Worm (Caenorhabditis elegans) whole organism, young adult: ENCODE results near the gene tsp-20.
A peak's percentile ranks its signal among the peaks of the same experiment; 100 is the strongest.

Source experiments
- B0261.1 ChIP-seq: sonication (generic microtip); optimal IDR thresholded peaks from 2 replicates; lab custom pipeline; 2016; ENCODE audit warnings: mild to moderate bottlenecking, missing genetic modification characterization, moderate library complexity, missing compliant biosample characterization
- B0336.3 ChIP-seq: fragments of 200-800 bp; sonication (Bioruptor generic); IDR thresholded peaks from 2 replicates; pipeline ENCODE4 v1.3.6; 2022; ENCODE audit warnings: missing genetic modification characterization, missing compliant biosample characterization
- F22D6.2 ChIP-seq: sonication (generic microtip); optimal IDR thresholded peaks from 2 replicates; lab custom pipeline; 2016; ENCODE audit warnings: mild to moderate bottlenecking, missing genetic modification characterization, missing compliant biosample characterization
- F23B12.7 ChIP-seq: sonication (generic microtip); optimal IDR thresholded peaks from 2 replicates; lab custom pipeline; 2017; ENCODE audit warnings: missing genetic modification characterization, mild to moderate bottlenecking, missing compliant biosample characterization, antibody characterized with exemption, moderate library complexity; ENCODE audit not compliant: insufficient read depth
- F33H1.4 ChIP-seq: fragments of 200-800 bp; sonication (Bioruptor generic); IDR thresholded peaks from 2 replicates; pipeline ENCODE4 v1.3.6; 2022; ENCODE audit warnings: missing genetic modification reagents, missing genetic modification characterization, missing compliant biosample characterization
- F57A8.1 ChIP-seq: fragments of 200-800 bp; sonication (Bioruptor generic); optimal IDR thresholded peaks from 2 replicates; lab custom pipeline; 2018; ENCODE audit warnings: mild to moderate bottlenecking, missing genetic modification characterization, moderate library complexity, missing compliant biosample characterization
- K11D2.4 ChIP-seq: fragments of 200-800 bp; sonication (Bioruptor generic); IDR thresholded peaks from 2 replicates; pipeline ENCODE4 v1.3.6; 2022; ENCODE audit warnings: missing genetic modification reagents, missing genetic modification characterization, missing compliant biosample characterization
- K12H6.12 ChIP-seq: fragments of 200-800 bp; sonication (Bioruptor generic); optimal IDR thresholded peaks from 2 replicates; lab custom pipeline; 2018; ENCODE audit warnings: mild to moderate bottlenecking, missing genetic modification characterization, missing compliant biosample characterization
- T26A5.8 ChIP-seq: sonication (generic microtip); optimal IDR thresholded peaks from 2 replicates; lab custom pipeline; 2016; ENCODE audit warnings: missing genetic modification characterization, missing compliant biosample characterization
- Y56A3A.18 ChIP-seq: fragments of 200-800 bp; sonication (Bioruptor generic); IDR thresholded peaks from 2 replicates; pipeline ENCODE4 v1.3.6; 2022; ENCODE audit warnings: missing genetic modification reagents, missing genetic modification characterization, missing compliant biosample characterization
- ZK185.1 ChIP-seq: sonication (generic microtip); optimal IDR thresholded peaks from 2 replicates; lab custom pipeline; 2016; ENCODE audit warnings: mild to moderate bottlenecking, missing genetic modification characterization, missing compliant biosample characterization; ENCODE audit not compliant: poor library complexity, severe bottlenecking
- ama-1 ChIP-seq, 3 experiments: fragments of 150-350 bp in 1 of 3; sonication (generic microtip) in 2 of 3; optimal IDR thresholded peaks; 2 replicates each; lab custom pipeline; 2014 to 2018; ENCODE audit warnings: missing biosample characterization in 2 of 3, missing genetic modification characterization in 2 of 3, missing genetic modification reagents in 2 of 3
- attf-5 ChIP-seq: fragments of 200-800 bp; sonication (Bioruptor generic); optimal IDR thresholded peaks from 2 replicates; lab custom pipeline; 2018; ENCODE audit warnings: mild to moderate bottlenecking, missing genetic modification characterization, missing compliant biosample characterization
- ccch-3 ChIP-seq: fragments of 200-800 bp; sonication (Bioruptor generic); optimal IDR thresholded peaks from 2 replicates; lab custom pipeline; 2018; ENCODE audit warnings: mild to moderate bottlenecking, missing genetic modification characterization, missing compliant biosample characterization
- cebp-1 ChIP-seq, 2 experiments: fragments of 200-800 bp in 1 of 2; sonication (Bioruptor generic) in 1 of 2; sonication (generic microtip) in 1 of 2; IDR thresholded peaks in 1 of 2; optimal IDR thresholded peaks in 1 of 2; 2 replicates each; pipeline versions ENCODE4 v1.3.6 to Lab custom; 2017 to 2022; ENCODE audit warnings: missing compliant biosample characterization in 2 of 2, missing genetic modification characterization in 2 of 2, mild to moderate bottlenecking in 1 of 2, missing genetic modification reagents in 1 of 2, moderate library complexity in 1 of 2
- ceh-100 ChIP-seq: fragments of 200-800 bp; sonication (Bioruptor generic); IDR thresholded peaks from 2 replicates; pipeline ENCODE4 v1.3.6; 2022; ENCODE audit warnings: missing genetic modification reagents, missing genetic modification characterization, missing compliant biosample characterization
- ceh-27 ChIP-seq: fragments of 200-800 bp; sonication (Bioruptor generic); optimal IDR thresholded peaks from 2 replicates; lab custom pipeline; 2018; ENCODE audit warnings: mild to moderate bottlenecking, missing genetic modification characterization, moderate library complexity, missing compliant biosample characterization
- chd-7 ChIP-seq: sonication (generic microtip); optimal IDR thresholded peaks from 2 replicates; lab custom pipeline; 2016; ENCODE audit warnings: mild to moderate bottlenecking, missing genetic modification characterization, moderate library complexity, missing compliant biosample characterization
- egrh-3 ChIP-seq: fragments of 200-800 bp; sonication (Bioruptor generic); IDR thresholded peaks from 2 replicates; pipeline ENCODE4 v1.3.6; 2022; ENCODE audit warnings: missing genetic modification reagents, missing genetic modification characterization, missing compliant biosample characterization
- ets-4 ChIP-seq: fragments of 200-800 bp; sonication (Bioruptor generic); optimal IDR thresholded peaks from 2 replicates; lab custom pipeline; 2018; ENCODE audit warnings: mild to moderate bottlenecking, missing genetic modification characterization, missing compliant biosample characterization
- gei-17 ChIP-seq: fragments of 200-800 bp; sonication (Bioruptor generic); optimal IDR thresholded peaks from 2 replicates; lab custom pipeline; 2018; ENCODE audit warnings: mild to moderate bottlenecking, missing genetic modification characterization, missing compliant biosample characterization
- him-1 ChIP-seq: sonication (generic microtip); optimal IDR thresholded peaks from 2 replicates; lab custom pipeline; 2016; ENCODE audit warnings: missing genotype, missing genetic modification reagents, missing genetic modification characterization, missing compliant biosample characterization
- hlh-12 ChIP-seq: sonication (generic microtip); optimal IDR thresholded peaks from 2 replicates; lab custom pipeline; 2016; ENCODE audit warnings: missing genetic modification characterization, missing compliant biosample characterization
- hmg-1.2 ChIP-seq: fragments of 200-800 bp; sonication (Bioruptor generic); IDR thresholded peaks from 2 replicates; pipeline ENCODE4 v1.3.6; 2022; ENCODE audit warnings: missing genetic modification reagents, missing genetic modification characterization, missing compliant biosample characterization
- hsf-1 ChIP-seq: fragments of 200-800 bp; sonication (Bioruptor generic); IDR thresholded peaks from 2 replicates; pipeline ENCODE4 v1.3.6; 2022; ENCODE audit warnings: missing genetic modification reagents, missing genetic modification characterization, missing compliant biosample characterization
- lag-1 ChIP-seq: fragments of 200-800 bp; sonication (Bioruptor generic); IDR thresholded peaks from 2 replicates; pipeline ENCODE4 v1.3.6; 2022; ENCODE audit warnings: missing genetic modification reagents, missing genetic modification characterization, missing compliant biosample characterization
- let-607 ChIP-seq, 2 experiments: fragments of 200-800 bp in 1 of 2; sonication (Bioruptor generic) in 1 of 2; sonication (generic microtip) in 1 of 2; optimal IDR thresholded peaks; 2 replicates each; lab custom pipeline; 2016 to 2018; ENCODE audit warnings: mild to moderate bottlenecking in 2 of 2, missing compliant biosample characterization in 2 of 2, missing genetic modification characterization in 2 of 2, moderate library complexity in 2 of 2, missing genotype in 1 of 2
- lin-35 ChIP-seq, 3 experiments: fragments of 150-350 bp in 2 of 3; sonication (generic microtip) in 1 of 3; optimal IDR thresholded peaks; 2 replicates each; lab custom pipeline; 2014 to 2018; ENCODE audit warnings: missing biosample characterization in 3 of 3, missing genetic modification characterization in 3 of 3, missing genetic modification reagents in 3 of 3
- lin-40 ChIP-seq: sonication (generic microtip); optimal IDR thresholded peaks from 2 replicates; lab custom pipeline; 2016; ENCODE audit warnings: missing genetic modification characterization, mild to moderate bottlenecking, missing compliant biosample characterization, missing genotype, missing genetic modification reagents
- lsl-1 ChIP-seq: fragments of 200-800 bp; sonication (Bioruptor generic); optimal IDR thresholded peaks from 2 replicates; lab custom pipeline; 2018; ENCODE audit warnings: mild to moderate bottlenecking, missing genetic modification characterization, moderate library complexity, missing compliant biosample characterization
- madf-10 ChIP-seq: sonication (generic microtip); optimal IDR thresholded peaks from 2 replicates; lab custom pipeline; 2016; ENCODE audit warnings: mild to moderate bottlenecking, missing genetic modification characterization, missing compliant biosample characterization
- mcd-1 ChIP-seq: fragments of 200-800 bp; sonication (Bioruptor generic); IDR thresholded peaks from 2 replicates; pipeline ENCODE4 v1.3.6; 2022; ENCODE audit warnings: missing genetic modification reagents, missing genetic modification characterization, missing compliant biosample characterization
- nhr-80 ChIP-seq: sonication (generic microtip); optimal IDR thresholded peaks from 2 replicates; lab custom pipeline; 2016; ENCODE audit warnings: missing genetic modification characterization, missing compliant biosample characterization
- nhr-90 ChIP-seq: sonication (generic microtip); optimal IDR thresholded peaks from 2 replicates; lab custom pipeline; 2016; ENCODE audit warnings: missing genotype, mild to moderate bottlenecking, missing genetic modification characterization, missing compliant biosample characterization
- rcor-1 ChIP-seq: fragments of 200-800 bp; sonication (Bioruptor generic); IDR thresholded peaks from 2 replicates; pipeline ENCODE4 v1.3.6; 2022; ENCODE audit warnings: missing genetic modification reagents, missing genetic modification characterization, missing compliant biosample characterization
- snpc-4 ChIP-seq, 5 experiments: fragments of 150-350 bp in 1 of 5; sonication (generic microtip) in 4 of 5; optimal IDR thresholded peaks; 2 replicates each; lab custom pipeline; 2014 to 2018; ENCODE audit warnings: missing genetic modification characterization in 5 of 5, missing biosample characterization in 3 of 5, antibody characterized with exemption in 2 of 5, mild to moderate bottlenecking in 2 of 5, missing compliant biosample characterization in 2 of 5, missing genotype in 2 of 5, moderate library complexity in 2 of 5, missing genetic modification reagents in 1 of 5
- somi-1 ChIP-seq: fragments of 200-800 bp; sonication (Bioruptor generic); optimal IDR thresholded peaks from 2 replicates; lab custom pipeline; 2018; ENCODE audit warnings: mild to moderate bottlenecking, missing genetic modification characterization, missing compliant biosample characterization
- tbp1 ChIP-seq: fragments of 200-800 bp; sonication (Bioruptor generic); optimal IDR thresholded peaks from 2 replicates; lab custom pipeline; 2018; ENCODE audit warnings: mild to moderate bottlenecking, missing genetic modification characterization, missing compliant biosample characterization
- tlf-1 ChIP-seq: fragments of 200-800 bp; sonication (Bioruptor generic); optimal IDR thresholded peaks from 2 replicates; lab custom pipeline; 2018; ENCODE audit warnings: mild to moderate bottlenecking, missing genetic modification characterization, missing compliant biosample characterization
- xnd-1 ChIP-seq: sonication (generic microtip); optimal IDR thresholded peaks from 2 replicates; lab custom pipeline; 2016; ENCODE audit warnings: missing genotype, missing genetic modification reagents, missing genetic modification characterization, missing compliant biosample characterization
- zfh-2 ChIP-seq: fragments of 200-800 bp; sonication (Bioruptor generic); conservative IDR thresholded peaks from 2 replicates; pipeline ENCODE4 v1.3.6; 2022; ENCODE audit warnings: missing genetic modification reagents, missing genetic modification characterization, missing compliant biosample characterization
- ztf-18 ChIP-seq: sonication (generic microtip); optimal IDR thresholded peaks from 2 replicates; lab custom pipeline; 2016; ENCODE audit warnings: missing genotype, mild to moderate bottlenecking, missing genetic modification characterization, missing compliant biosample characterization
- ztf-25 ChIP-seq: fragments of 200-800 bp; sonication (Bioruptor generic); IDR thresholded peaks from 2 replicates; pipeline ENCODE4 v1.3.6; 2022; ENCODE audit warnings: missing genetic modification reagents, missing genetic modification characterization, missing compliant biosample characterization
- ztf-26 ChIP-seq: sonication (generic microtip); optimal IDR thresholded peaks from 2 replicates; lab custom pipeline; 2017; ENCODE audit warnings: missing genetic modification characterization, missing compliant biosample characterization
- ztf-28 ChIP-seq: fragments of 200-800 bp; sonication (Bioruptor generic); IDR thresholded peaks from 2 replicates; pipeline ENCODE4 v1.3.6; 2022; ENCODE audit warnings: missing genetic modification reagents, missing genetic modification characterization, missing compliant biosample characterization
- ztf-6 ChIP-seq: fragments of 200-800 bp; sonication (Bioruptor generic); IDR thresholded peaks from 2 replicates; pipeline ENCODE4 v1.3.6; 2022; ENCODE audit warnings: missing genetic modification reagents, missing genetic modification characterization, missing compliant biosample characterization

tsp-20 gene

DNA sequence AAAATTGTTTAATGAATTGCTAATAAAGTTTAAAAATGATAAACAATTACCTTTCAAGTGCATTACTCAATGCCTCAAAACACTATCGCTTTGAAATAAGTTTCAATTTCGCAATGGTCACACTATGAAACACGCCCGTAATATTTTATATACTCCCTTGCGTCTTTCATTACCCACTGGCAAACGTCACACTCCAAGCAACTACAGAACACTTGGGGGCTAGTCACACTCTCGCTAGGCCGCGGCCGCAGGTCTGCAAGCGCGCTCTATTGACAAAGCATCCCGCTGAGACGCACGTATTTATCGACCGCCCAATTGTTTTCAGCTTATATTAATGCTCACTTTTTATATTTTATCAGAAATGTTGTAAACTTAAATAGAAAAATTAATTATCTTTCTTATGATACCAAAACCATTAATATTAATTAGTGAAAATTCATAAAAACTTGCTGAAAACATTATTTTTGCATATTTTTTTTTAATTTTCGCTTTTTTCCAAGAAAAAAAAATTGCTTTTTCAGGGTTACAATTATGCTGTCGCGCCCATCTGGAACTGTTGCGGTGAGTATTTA, 15.8 kb downstream of the tsp-20 start, which contains the start of the genes nmat-1 and ucr-2.1:
Gene nmat-1 (minus strand): TSS at position 136 of the 572 bp plus-strand sequence.
Gene ucr-2.1 (plus strand): TSS at position 522 of the 572 bp plus-strand sequence.
- TF ChIP-seq tlf-1 (GFP tag; lab: Kevin White, UChicago) = peak; percentile 16
- TF ChIP-seq ama-1 (optimal IDR thresholded peaks at IDR 0.05; lab: Kevin White, UChicago) = no peak
- TF ChIP-seq ama-1 (GFP tag; optimal IDR thresholded peaks at IDR 0.05; lab: Kevin White, UChicago) = no peak
- TF ChIP-seq ztf-25 (GFP tag; lab: Robert Waterston, UW) = no peak
- TF ChIP-seq F57A8.1 (GFP tag; lab: Kevin White, UChicago) = no peak
- TF ChIP-seq him-1 (tag; lab: Kevin White, UChicago) = no peak
- no peak for TF ChIP-seq rcor-1 (GFP tag; lab: Robert Waterston, UW)
- TF ChIP-seq hsf-1 (GFP tag; lab: Robert Waterston, UW) = no peak
- 0 out of 2 replicates have a peak, but pooled peaks have one; percentile 33 for TF ChIP-seq ztf-6 (GFP tag; lab: Robert Waterston, UW)
- peak; percentile 48 for TF ChIP-seq ztf-26 (tag; lab: Kevin White, UChicago)
- TF ChIP-seq lin-35 (GFP tag; optimal IDR thresholded peaks at IDR 0.05; lab: Kevin White, UChicago) = peak in 1 of 3 experiments; percentile 37
- no peak for TF ChIP-seq xnd-1 (tag; lab: Kevin White, UChicago)
- TF ChIP-seq snpc-4 (GFP tag; optimal IDR thresholded peaks at IDR 0.05; lab: Kevin White, UChicago) = no peak
- peak in 2 of 4 experiments; percentile 1 to 50 for TF ChIP-seq snpc-4 (tag; optimal IDR thresholded peaks at IDR 0.05; lab: Kevin White, UChicago)
- TF ChIP-seq zfh-2 (GFP tag; lab: Robert Waterston, UW) = no peak; the same call in none of the 2 replicates
- no peak for TF ChIP-seq chd-7 (tag; lab: Kevin White, UChicago)
- TF ChIP-seq ZK185.1 (tag; lab: Kevin White, UChicago) = peak; percentile 48
- peak; percentile 97 for TF ChIP-seq nhr-80 (tag; lab: Kevin White, UChicago)
- 0 out of 2 replicates have a peak, but pooled peaks have one; percentile 53 for TF ChIP-seq Y56A3A.18 (GFP tag; lab: Robert Waterston, UW)
- TF ChIP-seq F23B12.7 (tag; lab: Kevin White, UChicago) = peak; percentile 41
- TF ChIP-seq ceh-100 (GFP tag; lab: Robert Waterston, UW) = no peak
- TF ChIP-seq B0261.1 (tag; lab: Kevin White, UChicago) = no peak
- TF ChIP-seq F33H1.4 = no peak
- TF ChIP-seq attf-5 (GFP tag; lab: Kevin White, UChicago) = peak; percentile 90
- no peak for TF ChIP-seq ztf-28 (GFP tag; lab: Robert Waterston, UW)
- TF ChIP-seq ets-4 (GFP tag; lab: Kevin White, UChicago) = peak; percentile 34
- TF ChIP-seq madf-10 (tag; lab: Kevin White, UChicago) = peak; percentile 64
- 0 out of 2 replicates have a peak, but pooled peaks have one; percentile 20 for TF ChIP-seq egrh-3 (GFP tag; lab: Robert Waterston, UW)
- TF ChIP-seq F22D6.2 = no peak
- peak; percentile 7 for TF ChIP-seq gei-17
- no peak for TF ChIP-seq lsl-1 (GFP tag; lab: Kevin White, UChicago)
- peak; percentile 45 for TF ChIP-seq tbp1 (GFP tag; lab: Kevin White, UChicago)
- peak; percentile 76 for TF ChIP-seq lin-40
- no peak for TF ChIP-seq lag-1
- peak; percentile 92 for TF ChIP-seq cebp-1 (GFP tag; IDR thresholded peaks at IDR 0.05; lab: Robert Waterston, UW)
- TF ChIP-seq cebp-1 (tag; optimal IDR thresholded peaks at IDR 0.05; lab: Kevin White, UChicago) = peak; percentile 97
- TF ChIP-seq ceh-27 (GFP tag; lab: Kevin White, UChicago) = peak; percentile 74
- peak; percentile 65 for TF ChIP-seq ztf-18 (tag; lab: Kevin White, UChicago)
- TF ChIP-seq somi-1 (GFP tag; lab: Kevin White, UChicago) = no peak
- peak; percentile 98 for TF ChIP-seq mcd-1
- no peak for TF ChIP-seq T26A5.8
- TF ChIP-seq hlh-12 = no peak
- peak; percentile 44 for TF ChIP-seq nhr-90 (tag; lab: Kevin White, UChicago)
- peak; percentile 56; the same call in 1 of the 2 replicates for TF ChIP-seq B0336.3 (GFP tag; lab: Robert Waterston, UW)
- TF ChIP-seq K12H6.12 (tag; lab: Kevin White, UChicago) = peak; percentile 66
- no peak for TF ChIP-seq K11D2.4 (GFP tag; lab: Robert Waterston, UW)
- 0 out of 2 replicates have a peak, but pooled peaks have one; percentile 24 for TF ChIP-seq hmg-1.2
- peak; percentile 33 for TF ChIP-seq ccch-3 (GFP tag; lab: Kevin White, UChicago)
- TF ChIP-seq let-607 (tag; optimal IDR thresholded peaks at IDR 0.05; lab: Kevin White, UChicago) = peak in 1 of 2 experiments; percentile 63
